Fruit fly (Drosophila melanogaster) whole organism, embryonic: Measurements from ENCODE around the gene CG17717.

Source experiments
- Atf3 ChIP-seq: fragments of 200-800 bp; sonication (Bioruptor generic); optimal IDR thresholded peaks from 3 replicates; lab custom pipeline; 2016; ENCODE audit warnings: missing biosample characterization, missing genetic modification characterization
- BtbVII ChIP-seq: fragments of 200-800 bp; sonication (Bioruptor generic); optimal IDR thresholded peaks from 3 replicates; lab custom pipeline; 2017; ENCODE audit warnings: missing biosample characterization, mild to moderate bottlenecking, missing genetic modification characterization
- CG10366 ChIP-seq: fragments of 200-800 bp; sonication (Bioruptor generic); IDR thresholded peaks from 2 replicates; pipeline ENCODE4 v1.3.6; 2022; ENCODE audit warnings: missing biosample characterization, missing genetic modification characterization
- CG11504 ChIP-seq: fragments of 200-800 bp; sonication (Bioruptor generic); optimal IDR thresholded peaks from 3 replicates; lab custom pipeline; 2019; ENCODE audit warnings: missing biosample characterization, mild to moderate bottlenecking, missing genetic modification characterization, moderate library complexity
- CG11695 ChIP-seq: fragments of 200-800 bp; sonication (Bioruptor generic); IDR thresholded peaks from 3 replicates; pipeline ENCODE4 v1.3.6; 2022; ENCODE audit warnings: missing biosample characterization, missing genetic modification characterization
- CG12104 ChIP-seq: fragments of 200-800 bp; sonication (Bioruptor generic); optimal IDR thresholded peaks from 3 replicates; lab custom pipeline; 2016; ENCODE audit warnings: missing biosample characterization, missing genetic modification characterization
- CG15011 ChIP-seq: fragments of 200-800 bp; sonication (Bioruptor generic); optimal IDR thresholded peaks from 3 replicates; lab custom pipeline; 2018; ENCODE audit warnings: missing biosample characterization, mild to moderate bottlenecking, missing genetic modification characterization
- CG15073 ChIP-seq: fragments of 200-800 bp; sonication (Bioruptor generic); optimal IDR thresholded peaks from 2 replicates; lab custom pipeline; 2016; ENCODE audit warnings: missing biosample characterization, missing genetic modification characterization
- CG17359 ChIP-seq: fragments of 200-800 bp; sonication (Bioruptor generic); optimal IDR thresholded peaks from 3 replicates; lab custom pipeline; 2018; ENCODE audit warnings: missing biosample characterization, mild to moderate bottlenecking, missing genetic modification characterization, moderate library complexity
- CG17385 ChIP-seq: fragments of 200-800 bp; sonication (Bioruptor generic); optimal IDR thresholded peaks from 3 replicates; lab custom pipeline; 2018; ENCODE audit warnings: missing biosample characterization, mild to moderate bottlenecking, missing genetic modification characterization
- CG17912 ChIP-seq: fragments of 200-800 bp; sonication (Bioruptor generic); optimal IDR thresholded peaks from 2 replicates; lab custom pipeline; 2018; ENCODE audit warnings: missing biosample characterization, mild to moderate bottlenecking, missing genetic modification characterization
- CG1832 ChIP-seq: fragments of 200-800 bp; sonication (Bioruptor generic); optimal IDR thresholded peaks from 2 replicates; lab custom pipeline; 2017; ENCODE audit warnings: missing biosample characterization, mild to moderate bottlenecking, missing genetic modification characterization, inconsistent platforms
- CG30020 ChIP-seq: fragments of 200-800 bp; optimal IDR thresholded peaks from 2 replicates; lab custom pipeline; 2019; ENCODE audit warnings: missing biosample characterization, mild to moderate bottlenecking, missing genetic modification characterization, moderate library complexity
- CG5180 ChIP-seq: fragments of 200-800 bp; sonication (Bioruptor generic); optimal IDR thresholded peaks from 3 replicates; lab custom pipeline; 2017; ENCODE audit warnings: missing biosample characterization, missing genetic modification characterization, mild to moderate bottlenecking, moderate library complexity, missing genetic modification reagents
- CG7357 ChIP-seq: fragments of 200-800 bp; sonication (Bioruptor generic); IDR thresholded peaks from 3 replicates; pipeline ENCODE4 v1.3.6; 2022; ENCODE audit warnings: missing biosample characterization, missing genetic modification characterization
- CG7372 ChIP-seq: fragments of 200-800 bp; sonication (Bioruptor generic); IDR thresholded peaks from 2 replicates; pipeline ENCODE4 v1.3.6; 2022; ENCODE audit warnings: missing biosample characterization, missing genetic modification characterization
- CG7745 ChIP-seq: fragments of 200-800 bp; sonication (Bioruptor generic); optimal IDR thresholded peaks from 2 replicates; lab custom pipeline; 2018; ENCODE audit warnings: missing biosample characterization, mild to moderate bottlenecking, missing genetic modification characterization, moderate library complexity
- CG7839 ChIP-seq: fragments of 200-800 bp; sonication (Bioruptor generic); optimal IDR thresholded peaks from 3 replicates; lab custom pipeline; 2018; ENCODE audit warnings: missing biosample characterization, mild to moderate bottlenecking, missing genetic modification characterization, moderate library complexity
- CG7928 ChIP-seq: fragments of 200-800 bp; sonication (Bioruptor generic); optimal IDR thresholded peaks from 2 replicates; lab custom pipeline; 2017; ENCODE audit warnings: missing biosample characterization, mild to moderate bottlenecking, missing genetic modification characterization
- CG8765 ChIP-seq: fragments of 200-800 bp; sonication (Bioruptor generic); IDR thresholded peaks from 2 replicates; pipeline ENCODE4 v1.3.6; 2022; ENCODE audit warnings: missing biosample characterization, missing genetic modification characterization
- CG8924 ChIP-seq: fragments of 200-800 bp; optimal IDR thresholded peaks from 3 replicates; lab custom pipeline; 2019; ENCODE audit warnings: missing biosample characterization, mild to moderate bottlenecking, missing genetic modification characterization, moderate library complexity
- CHES-1-like ChIP-seq: fragments of 200-800 bp; sonication (Bioruptor generic); optimal IDR thresholded peaks from 2 replicates; lab custom pipeline; 2016; ENCODE audit warnings: missing biosample characterization, missing genetic modification characterization
- D19B ChIP-seq: fragments of 200-800 bp; sonication (Bioruptor generic); optimal IDR thresholded peaks from 2 replicates; lab custom pipeline; 2017; ENCODE audit warnings: missing biosample characterization, mild to moderate bottlenecking, missing genetic modification characterization
- Dek ChIP-seq: fragments of 200-800 bp; sonication (Bioruptor generic); optimal IDR thresholded peaks from 3 replicates; lab custom pipeline; 2019; ENCODE audit warnings: missing biosample characterization, mild to moderate bottlenecking, missing genetic modification characterization, moderate library complexity
- Dp ChIP-seq: fragments of 200-800 bp; sonication (Bioruptor generic); optimal IDR thresholded peaks from 2 replicates; lab custom pipeline; 2018; ENCODE audit warnings: missing biosample characterization, mild to moderate bottlenecking, missing genetic modification characterization, moderate library complexity
- ERR ChIP-seq: fragments of 200-800 bp; sonication (Bioruptor generic); optimal IDR thresholded peaks from 2 replicates; lab custom pipeline; 2016; ENCODE audit warnings: missing biosample characterization, missing genetic modification characterization
- Fer1 ChIP-seq: fragments of 200-800 bp; sonication (Bioruptor generic); optimal IDR thresholded peaks from 2 replicates; lab custom pipeline; 2017; ENCODE audit warnings: missing biosample characterization, mild to moderate bottlenecking, missing genetic modification characterization
- Fer2 ChIP-seq: fragments of 200-800 bp; sonication (Bioruptor generic); optimal IDR thresholded peaks from 2 replicates; lab custom pipeline; 2018; ENCODE audit warnings: missing biosample characterization, mild to moderate bottlenecking, missing genetic modification characterization, moderate library complexity
- GATAe ChIP-seq: fragments of 200-800 bp; sonication (Bioruptor generic); conservative IDR thresholded peaks from 2 replicates; pipeline ENCODE4 v1.3.6; 2022; ENCODE audit warnings: missing biosample characterization, missing genetic modification characterization
- Hey ChIP-seq: fragments of 200-800 bp; sonication (Bioruptor generic); optimal IDR thresholded peaks from 3 replicates; lab custom pipeline; 2018; ENCODE audit warnings: missing biosample characterization, mild to moderate bottlenecking, missing genetic modification characterization
- HmgD ChIP-seq: fragments of 200-800 bp; sonication (Bioruptor generic); optimal IDR thresholded peaks from 3 replicates; lab custom pipeline; 2016; ENCODE audit warnings: missing biosample characterization, missing genetic modification characterization
- NK7.1 ChIP-seq: fragments of 200-800 bp; sonication (Bioruptor generic); optimal IDR thresholded peaks from 3 replicates; lab custom pipeline; 2016; ENCODE audit warnings: missing biosample characterization, missing genetic modification characterization
- Oli ChIP-seq: fragments of 200-800 bp; sonication (Bioruptor generic); optimal IDR thresholded peaks from 2 replicates; lab custom pipeline; 2018; ENCODE audit warnings: missing biosample characterization, mild to moderate bottlenecking, missing genetic modification characterization, moderate library complexity
- PHDP ChIP-seq: fragments of 200-800 bp; sonication (Bioruptor generic); optimal IDR thresholded peaks from 3 replicates; lab custom pipeline; 2018; ENCODE audit warnings: missing biosample characterization, mild to moderate bottlenecking, missing genetic modification characterization, moderate library complexity
- Sry-δ ChIP-seq: fragments of 200-800 bp; sonication (Bioruptor generic); optimal IDR thresholded peaks from 2 replicates; lab custom pipeline; 2016; ENCODE audit warnings: missing biosample characterization, missing genetic modification characterization
- Xrp1 ChIP-seq: fragments of 200-800 bp; sonication (Bioruptor generic); IDR thresholded peaks from 2 replicates; pipeline ENCODE4 v1.3.6; 2022; ENCODE audit warnings: missing biosample characterization, missing genetic modification characterization
- caup ChIP-seq: fragments of 200-800 bp; sonication (Bioruptor generic); optimal IDR thresholded peaks from 3 replicates; lab custom pipeline; 2017; ENCODE audit warnings: missing biosample characterization, mild to moderate bottlenecking, missing genetic modification characterization, moderate library complexity; ENCODE audit not compliant: severe bottlenecking
- chif ChIP-seq, 2 experiments: fragments of 200-800 bp; sonication (Bioruptor generic); optimal IDR thresholded peaks; 3 replicates each; lab custom pipeline; 2016; ENCODE audit warnings: missing biosample characterization in 2 of 2, missing genetic modification characterization in 2 of 2
- dimm ChIP-seq: fragments of 200-800 bp; sonication (Bioruptor generic); IDR thresholded peaks from 2 replicates; pipeline ENCODE4 v1.3.6; 2022; ENCODE audit warnings: missing biosample characterization, missing genetic modification characterization
- ewg ChIP-seq: fragments of 200-800 bp; sonication (Bioruptor generic); optimal IDR thresholded peaks from 3 replicates; lab custom pipeline; 2017; ENCODE audit warnings: mild to moderate bottlenecking, missing biosample characterization, missing genetic modification reagents, missing genetic modification characterization
- fd102C ChIP-seq: fragments of 200-800 bp; sonication (Bioruptor generic); optimal IDR thresholded peaks from 2 replicates; lab custom pipeline; 2018; ENCODE audit warnings: missing biosample characterization, mild to moderate bottlenecking, missing genetic modification characterization, moderate library complexity
- h ChIP-seq: fragments of >200 bp; optimal IDR thresholded peaks from 2 replicates; lab custom pipeline; 2017
- maf-S ChIP-seq: fragments of 200-800 bp; sonication (Bioruptor generic); optimal IDR thresholded peaks from 2 replicates; lab custom pipeline; 2016; ENCODE audit warnings: missing biosample characterization, missing genetic modification characterization
- odd ChIP-seq: fragments of 200-800 bp; sonication (Bioruptor generic); optimal IDR thresholded peaks from 2 replicates; lab custom pipeline; 2017; ENCODE audit warnings: missing biosample characterization, mild to moderate bottlenecking, missing genetic modification characterization
- pros ChIP-seq: fragments of 200-800 bp; sonication (Bioruptor generic); optimal IDR thresholded peaks from 3 replicates; lab custom pipeline; 2019; ENCODE audit warnings: missing biosample characterization, mild to moderate bottlenecking, missing genetic modification characterization, moderate library complexity
- sd ChIP-seq: fragments of 200-800 bp; sonication (Bioruptor generic); optimal IDR thresholded peaks from 3 replicates; lab custom pipeline; 2018; ENCODE audit warnings: missing biosample characterization, mild to moderate bottlenecking, missing genetic modification characterization, moderate library complexity
- stwl ChIP-seq: fragments of 200-800 bp; sonication (Bioruptor generic); optimal IDR thresholded peaks from 3 replicates; lab custom pipeline; 2018; ENCODE audit warnings: missing biosample characterization, mild to moderate bottlenecking, missing genetic modification characterization, moderate library complexity
- tll ChIP-seq, 2 experiments: fragments of 200-800 bp in 1 of 2; fragments of >200 bp in 1 of 2; sonication (Bioruptor generic) in 1 of 2; optimal IDR thresholded peaks; 2 replicates each; lab custom pipeline; 2017 to 2019; ENCODE audit warnings: missing biosample characterization in 2 of 2, missing genetic modification characterization in 2 of 2, mild to moderate bottlenecking in 1 of 2, moderate library complexity in 1 of 2

Gene CG17717

DNA sequence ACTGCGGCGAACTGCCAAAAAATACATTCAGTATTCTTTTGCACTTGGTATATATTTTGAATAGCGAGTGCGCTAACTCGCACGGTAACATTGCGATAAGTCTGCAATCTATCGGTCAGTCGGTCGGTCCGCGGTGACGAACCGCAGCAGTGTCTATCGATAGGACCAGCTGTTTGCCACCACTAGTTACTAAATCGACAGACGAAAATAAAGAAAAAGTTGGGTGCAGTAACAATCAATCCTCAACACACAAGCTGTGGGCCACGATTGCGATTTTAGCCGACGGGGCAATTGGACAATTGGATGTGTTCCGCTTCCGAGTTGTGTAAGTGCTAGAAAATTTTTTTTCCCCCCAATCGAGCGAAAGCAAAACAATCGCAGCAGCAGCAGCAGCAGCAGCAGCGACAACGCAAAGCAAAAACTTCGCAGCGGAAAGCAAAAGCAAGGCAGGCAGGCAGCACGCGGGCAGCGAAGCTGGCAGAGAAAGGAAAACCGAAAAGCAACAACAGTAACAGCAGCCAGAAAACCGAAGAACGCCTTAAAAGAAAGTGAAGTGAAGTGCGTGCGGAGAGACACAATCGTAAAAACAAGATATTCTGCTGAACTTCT, 1.7 kb downstream of the CG17717 start, which contains the start of gene Pat1 (continued):
- peak; percentile 38 for TF ChIP-seq CG17359 (tag; lab: Kevin White, UChicago)
- TF ChIP-seq sd: no peak
- no peak for TF ChIP-seq Atf3
- TF ChIP-seq CG17912 (GFP tag; lab: Kevin White, UChicago): no peak
- peak; percentile 15 for TF ChIP-seq ERR
- no peak for TF ChIP-seq h (lab: Kevin White, UChicago)
- peak; percentile 35 for TF ChIP-seq CG8924 (tag; lab: Kevin White, UChicago)
- TF ChIP-seq ewg (GFP tag; lab: Kevin White, UChicago): peak; percentile 44
- TF ChIP-seq CG8765 (GFP tag; lab: Robert Waterston, UW): no peak
- TF ChIP-seq CG7357 (GFP tag; lab: Robert Waterston, UW): no peak
- no peak for TF ChIP-seq CG1832 (GFP tag; lab: Kevin White, UChicago)
- TF ChIP-seq pros (GFP tag; lab: Kevin White, UChicago): no peak
- peak in 1 of 2 experiments; percentile 66 for TF ChIP-seq tll (GFP tag; optimal IDR thresholded peaks at IDR 0.05; lab: Kevin White, UChicago)
- 0 out of 2 replicates have a peak, but pooled peaks have one; percentile 13 for TF ChIP-seq Xrp1 (GFP tag; lab: Robert Waterston, UW)
- peak; percentile 95 for TF ChIP-seq Sry-δ (GFP tag; lab: Kevin White, UChicago)

DNA sequence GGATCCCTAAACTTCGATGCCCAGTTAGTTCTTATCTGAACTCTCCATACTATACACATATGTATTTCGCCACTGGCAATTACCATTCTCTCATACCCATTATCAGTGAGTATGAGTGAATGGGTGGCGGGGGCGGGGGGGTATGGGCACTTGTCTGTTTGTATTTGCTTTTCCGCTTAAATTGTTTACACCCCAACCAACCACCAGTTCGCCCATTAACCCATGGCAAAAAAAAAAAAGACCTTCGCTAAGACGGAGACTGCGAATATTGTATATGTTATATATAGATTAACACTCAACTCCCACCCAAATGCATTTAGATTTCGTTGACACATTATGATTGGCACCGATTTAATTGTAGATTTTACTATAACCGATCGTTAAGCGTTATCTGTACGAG, 3.0 kb downstream of the CG17717 start:
- TF ChIP-seq D19B (GFP tag; lab: Kevin White, UChicago) (no peak), Xrp1 (GFP tag; lab: Robert Waterston, UW) (peak; percentile 46), caup (GFP tag; lab: Kevin White, UChicago) (peak; percentile 74), CG11695 (GFP tag; lab: Robert Waterston, UW) (no peak), GATAe (no peak), BtbVII (GFP tag; lab: Kevin White, UChicago) (peak; percentile 39), CG5180 (GFP tag; lab: Kevin White, UChicago) (no peak), CG7839 (tag; lab: Kevin White, UChicago) (peak; percentile 2), fd102C (GFP tag; lab: Kevin White, UChicago) (no peak), PHDP (peak; percentile 31), chif (GFP tag; optimal IDR thresholded peaks at IDR 0.05; lab: Kevin White, UChicago) (no peak), stwl (no peak), CG15011 (peak; percentile 27), NK7.1 (GFP tag; lab: Kevin White, UChicago) (no peak), Oli (no peak), CHES-1-like (GFP tag; lab: Kevin White, UChicago) (no peak), ERR (no peak), Fer1 (peak; percentile 44), CG17359 (tag; lab: Kevin White, UChicago) (peak; percentile 22), CG10366 (no peak), Fer2 (tag; lab: Kevin White, UChicago) (no peak), Dp (GFP tag; lab: Kevin White, UChicago) (no peak), CG7745 (tag; lab: Kevin White, UChicago) (no peak), HmgD (GFP tag; lab: Kevin White, UChicago) (no peak), CG15073 (no peak), CG30020 (no peak), Dek (tag; lab: Kevin White, UChicago) (peak; percentile 37), CG1832 (GFP tag; lab: Kevin White, UChicago) (no peak), CG12104 (GFP tag; lab: Kevin White, UChicago) (peak; percentile 32), CG11504 (tag; lab: Kevin White, UChicago) (peak; percentile 1), dimm (GFP tag; lab: Robert Waterston, UW) (no peak), CG7928 (GFP tag; lab: Kevin White, UChicago) (peak; percentile 9), odd (GFP tag; lab: Kevin White, UChicago) (peak; percentile 20), Hey (tag; lab: Kevin White, UChicago) (peak; percentile 12), maf-S (GFP tag; lab: Kevin White, UChicago) (no peak), CG17385 (GFP tag; lab: Kevin White, UChicago) (peak; percentile 20), CG7372 (GFP tag; lab: Robert Waterston, UW) (no peak)
